Fruit fly (Drosophila melanogaster) whole organism, larva: ENCODE results near the gene CG9500.

Experiments
- noc ChIP-seq: fragments of 200-800 bp; sonication (Bioruptor generic); optimal IDR thresholded peaks from 3 replicates; lab custom pipeline; 2019; ENCODE audit warnings: missing biosample characterization, mild to moderate bottlenecking, missing genetic modification characterization, moderate library complexity

Gene CG9500

DNA sequence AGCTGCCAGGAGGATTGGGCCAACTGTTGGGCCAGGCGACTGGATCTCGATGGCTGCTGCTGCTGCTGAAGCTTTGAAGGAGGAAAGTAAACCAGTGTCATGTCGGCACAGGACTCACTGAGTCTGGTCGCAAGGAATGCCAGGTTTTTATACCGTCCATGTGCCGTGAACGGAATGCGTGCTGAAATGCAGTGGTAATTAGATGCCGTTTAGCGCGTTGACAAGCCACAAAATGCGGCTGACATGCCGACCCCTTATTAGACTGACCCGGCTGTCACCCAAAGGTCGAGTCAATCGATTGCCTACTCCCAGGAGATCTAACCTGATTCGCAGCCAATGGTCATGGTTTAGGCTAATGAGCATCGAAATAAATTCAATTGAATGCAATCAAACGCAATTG is 3.9 kb downstream of the CG9500 start, which contains the start of gene ppk7:
TSS of gene ppk7 (minus strand) at position 101 of the 400 bp plus-strand sequence.
- no peak for TF ChIP-seq noc (tag; lab: Kevin White, UChicago)

- TF ChIP-seq noc (tag; lab: Kevin White, UChicago) = peak; percentile 98
Measured at dm6 chr2L:6351809-6352182, 6.3 kb downstream of the CG9500 start.

dm6 chr2L:6350984-6351808 is 6.9 kb downstream of the CG9500 start, which contains the start of gene CG9498:
TSS of gene CG9498 (minus strand) at chr2L:6351034.
- peak; percentile 97 for TF ChIP-seq noc (tag; lab: Kevin White, UChicago)

DNA sequence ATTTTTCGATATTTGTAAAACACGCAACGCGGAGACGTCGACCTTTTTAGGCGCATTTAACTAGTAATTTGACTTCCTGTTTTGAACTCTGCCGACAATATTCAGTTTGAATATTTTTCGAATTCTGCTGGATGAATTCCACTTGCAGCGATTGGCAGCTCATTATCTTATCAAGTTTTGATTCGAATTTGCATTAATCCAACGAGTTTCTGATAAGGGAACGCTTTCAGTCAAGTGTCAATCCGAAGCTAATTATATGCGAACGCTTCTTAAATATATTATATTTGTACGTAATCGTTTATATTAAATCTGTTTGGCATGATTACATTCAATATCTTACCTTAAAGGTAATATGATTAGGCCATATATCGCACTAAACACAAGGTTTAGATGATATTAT is 9.8 kb downstream of the CG9500 start, which contains the start of gene CG9497:
TSS of gene CG9497 (minus strand) at position 101 of the 400 bp plus-strand sequence.
- no peak for TF ChIP-seq noc (tag; lab: Kevin White, UChicago)

dm6 chr2L:6343084-6343873 is 14.8 kb downstream of the CG9500 start:
- peak; percentile 47 for TF ChIP-seq noc (tag; lab: Kevin White, UChicago)

DNA sequence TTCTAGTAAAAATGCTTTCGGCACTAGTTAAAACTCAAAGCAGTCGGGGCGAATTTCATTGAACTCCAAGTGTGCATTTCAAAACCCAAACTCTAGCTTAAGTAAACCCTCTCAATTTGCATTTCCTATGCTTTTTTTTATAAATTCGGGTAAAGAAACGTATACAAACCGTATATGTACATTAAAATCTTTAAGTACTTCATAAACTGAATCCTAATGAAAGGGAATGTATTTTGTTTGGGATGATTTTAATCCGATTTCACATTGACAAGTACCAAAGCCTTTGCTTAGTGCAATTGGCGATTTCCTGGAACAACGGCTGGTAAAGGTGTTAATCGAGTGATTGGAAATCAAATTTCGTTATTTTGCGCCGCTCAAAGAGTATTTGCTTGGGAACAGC is 16.9 kb downstream of the CG9500 start:
- TF ChIP-seq noc (tag; lab: Kevin White, UChicago) = no peak

DNA sequence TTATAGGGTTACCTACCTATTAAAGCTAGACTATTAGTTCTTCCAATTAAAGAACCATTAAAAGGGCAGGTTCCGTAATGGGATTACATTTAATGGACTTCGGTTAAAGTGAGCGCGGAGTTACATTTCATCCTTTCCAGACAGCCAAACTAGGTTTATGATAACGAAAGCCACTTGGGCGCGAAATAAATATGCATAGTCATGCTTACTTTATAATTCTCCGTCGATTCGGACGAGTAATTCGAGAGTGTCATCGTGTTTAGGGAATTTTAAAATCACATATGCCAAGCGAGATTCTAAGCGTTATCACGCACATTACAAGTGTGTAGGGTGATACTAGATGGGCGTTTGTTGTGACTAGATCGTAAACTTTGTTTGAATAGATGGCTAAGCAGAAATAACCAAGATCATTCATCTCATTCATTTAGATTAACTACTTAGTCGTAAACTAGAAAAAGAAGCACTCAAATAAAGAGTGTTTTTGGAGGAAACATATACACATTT is 17.8 kb downstream of the CG9500 start:
- TF ChIP-seq noc (tag; lab: Kevin White, UChicago) = no peak

DNA sequence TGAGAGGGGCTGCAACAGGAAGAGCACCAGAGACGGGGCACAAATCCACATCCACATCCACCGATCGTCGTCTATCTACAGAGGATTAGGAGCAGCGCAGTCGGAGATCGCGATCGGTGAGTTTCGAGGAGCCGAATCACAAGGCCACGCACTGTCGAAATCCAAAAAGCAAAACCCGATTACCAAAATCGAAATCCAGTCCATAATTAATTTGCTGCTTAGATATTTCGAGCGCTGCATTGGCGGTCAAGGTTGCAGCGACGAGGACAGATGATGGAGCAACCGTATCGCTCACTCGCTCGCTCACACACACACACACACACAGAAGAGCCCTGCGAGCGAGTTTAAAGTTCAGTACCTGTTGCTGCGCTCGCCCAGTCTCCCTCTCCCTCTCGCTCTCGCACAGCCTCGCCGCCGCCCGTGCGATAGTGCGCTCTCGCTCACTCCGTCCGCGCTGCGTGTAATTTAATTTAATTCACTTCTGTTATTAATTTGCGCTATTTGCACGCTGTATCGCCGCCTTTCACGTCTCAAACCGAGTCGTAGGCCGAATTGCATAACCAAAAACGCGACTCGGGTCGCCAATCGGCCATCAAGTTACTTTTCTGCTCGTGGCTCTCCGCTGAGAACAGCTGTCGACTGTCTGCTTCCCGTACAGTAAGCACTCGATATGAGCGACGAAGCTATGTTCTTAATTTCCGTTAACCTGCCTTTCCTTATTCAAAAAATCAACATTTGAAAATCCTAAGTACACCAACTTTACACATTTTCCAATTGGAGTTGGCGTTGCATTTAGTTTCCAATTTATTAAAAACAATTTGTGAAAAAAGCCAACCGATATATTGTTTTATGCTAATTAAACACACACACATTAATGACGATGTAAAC is 18.9 kb downstream of the CG9500 start:
- peak; percentile 54 for TF ChIP-seq noc (tag; lab: Kevin White, UChicago)

DNA sequence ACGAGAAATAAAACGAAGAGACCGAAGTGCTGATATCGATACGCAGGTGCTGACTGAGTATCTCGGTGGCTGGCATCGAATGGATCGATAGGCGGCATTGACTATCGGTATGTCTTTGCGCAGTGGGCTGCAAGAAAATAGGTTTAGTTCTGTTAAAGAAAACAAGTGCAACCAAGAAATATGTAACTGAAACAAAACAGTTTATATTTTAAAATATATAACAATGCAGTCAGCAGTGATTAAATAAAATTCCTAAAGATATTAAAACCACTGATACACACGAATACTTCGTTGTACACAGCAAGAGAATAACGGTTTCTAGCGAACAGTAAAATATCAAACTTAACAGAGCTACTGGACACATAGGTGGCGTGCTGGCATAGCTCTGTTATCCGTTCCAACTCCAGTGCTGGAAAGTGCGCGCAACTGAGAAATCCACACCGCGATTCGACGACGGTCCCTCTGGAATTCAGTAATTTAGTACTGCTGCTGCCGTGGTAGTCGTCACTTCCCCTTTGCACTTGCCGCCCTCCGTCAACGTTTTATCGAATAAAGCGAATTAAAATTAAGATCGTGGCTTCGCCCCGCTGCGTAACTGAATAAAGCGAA is 19.6 kb downstream of the CG9500 start, which contains the start of the genes Pez and Cpr:
TSS of gene Pez (minus strand) at position 305 of the 609 bp plus-strand sequence.
TSS of gene Cpr (plus strand) at position 470 of the 609 bp plus-strand sequence.
- no peak for TF ChIP-seq noc (tag; lab: Kevin White, UChicago)

- no peak for TF ChIP-seq noc (tag; lab: Kevin White, UChicago)
Measured at dm6 chr2L:6337843-6338366, 20.2 kb downstream of the CG9500 start.

DNA sequence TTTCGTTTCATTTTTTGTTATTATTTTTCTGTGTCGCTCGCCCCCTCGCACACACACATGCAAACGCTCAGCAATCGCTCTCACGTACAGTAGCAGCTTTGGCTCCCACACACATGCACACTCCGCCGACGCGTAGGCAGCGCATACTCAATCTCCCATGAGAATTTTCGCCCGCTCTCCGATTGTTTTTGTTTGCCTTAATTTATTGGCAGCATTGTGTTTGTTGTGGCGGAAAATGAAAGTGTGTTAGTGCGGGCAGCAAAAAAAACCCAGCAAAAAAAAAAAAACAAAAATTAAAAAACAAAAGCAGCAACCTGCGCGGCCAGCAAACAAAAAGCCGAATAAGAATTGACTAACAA is 33.8 kb downstream of the CG9500 start:
- no peak for TF ChIP-seq noc (tag; lab: Kevin White, UChicago)

- TF ChIP-seq noc (tag; lab: Kevin White, UChicago) = no peak
Measured at dm6 chr2L:6323536-6324385, 34.4 kb downstream of the CG9500 start, which contains the start of gene PDZ-GEF. TSS of gene PDZ-GEF (plus strand) at chr2L:6323767.

DNA sequence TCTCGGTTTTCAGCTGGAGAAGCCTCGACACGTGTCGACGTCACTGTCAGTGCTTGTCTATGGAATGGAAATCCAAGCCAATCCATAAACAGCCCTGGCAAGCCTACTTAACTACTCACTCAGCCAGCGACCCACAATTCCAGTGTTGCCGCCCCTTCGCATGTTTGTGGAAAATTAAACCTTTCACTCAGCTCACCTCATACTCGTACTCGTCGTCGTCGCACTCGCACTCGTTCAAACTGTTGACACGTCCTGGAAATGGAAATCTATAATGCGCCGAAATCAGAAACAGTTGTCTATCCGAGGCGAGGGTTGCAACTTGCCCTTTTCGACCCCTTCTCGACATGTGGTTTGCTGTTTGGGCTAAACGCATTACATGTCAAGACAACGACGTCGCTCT is 39.0 kb downstream of the CG9500 start:
- TF ChIP-seq noc (tag; lab: Kevin White, UChicago) = no peak
